Fruit fly (Drosophila melanogaster) whole organism, pupa: ENCODE data around the gene mRpS31.

ENCODE experiments used
- CG10348 ChIP-seq: fragments of 200-800 bp; sonication (Bioruptor generic); IDR thresholded peaks from 2 replicates; pipeline ENCODE4 v1.3.6; 2022; ENCODE audit warnings: missing biosample characterization, missing genetic modification characterization
- CG12605 ChIP-seq: fragments of 200-800 bp; sonication (Bioruptor generic); IDR thresholded peaks from 2 replicates; pipeline ENCODE4 v1.3.6; 2022; ENCODE audit warnings: missing biosample characterization, missing genetic modification characterization
- CG13204 ChIP-seq: fragments of 200-800 bp; sonication (Bioruptor generic); optimal IDR thresholded peaks from 2 replicates; lab custom pipeline; 2018; ENCODE audit warnings: missing biosample characterization, mild to moderate bottlenecking, missing genetic modification characterization, moderate library complexity
- CG14655 ChIP-seq: fragments of 200-800 bp; sonication (Bioruptor generic); optimal IDR thresholded peaks from 3 replicates; lab custom pipeline; 2017; ENCODE audit warnings: mild to moderate bottlenecking, missing biosample characterization, missing genetic modification reagents, missing genetic modification characterization
- CG15710 ChIP-seq: fragments of 200-800 bp; sonication (Bioruptor generic); optimal IDR thresholded peaks from 2 replicates; lab custom pipeline; 2018; ENCODE audit warnings: missing biosample characterization, mild to moderate bottlenecking, missing genetic modification characterization, moderate library complexity
- CG17806 ChIP-seq: fragments of 200-800 bp; sonication (Bioruptor generic); optimal IDR thresholded peaks from 2 replicates; lab custom pipeline; 2018; ENCODE audit warnings: missing biosample characterization, mild to moderate bottlenecking, missing genetic modification characterization, moderate library complexity
- CG32121 ChIP-seq: fragments of 200-800 bp; sonication (Bioruptor generic); IDR thresholded peaks from 2 replicates; pipeline ENCODE4 v1.3.6; 2022; ENCODE audit warnings: missing biosample characterization, missing genetic modification characterization
- CG34367 ChIP-seq: fragments of 200-800 bp; sonication (Bioruptor generic); optimal IDR thresholded peaks from 2 replicates; lab custom pipeline; 2018; ENCODE audit warnings: missing biosample characterization, mild to moderate bottlenecking, missing genetic modification characterization
- CG4496 ChIP-seq: fragments of 200-800 bp; sonication (Bioruptor generic); IDR thresholded peaks from 3 replicates; pipeline ENCODE4 v1.3.6; 2022; ENCODE audit warnings: missing biosample characterization, missing genetic modification characterization
- CG8159 ChIP-seq: fragments of 200-800 bp; sonication (Bioruptor generic); optimal IDR thresholded peaks from 3 replicates; lab custom pipeline; 2018; ENCODE audit warnings: missing biosample characterization, mild to moderate bottlenecking, missing genetic modification characterization, moderate library complexity
- CG8301 ChIP-seq: fragments of 200-800 bp; sonication (Bioruptor generic); optimal IDR thresholded peaks from 2 replicates; lab custom pipeline; 2018; ENCODE audit warnings: missing biosample characterization, mild to moderate bottlenecking, missing genetic modification characterization
- CG9948 ChIP-seq: fragments of 200-800 bp; sonication (Bioruptor generic); optimal IDR thresholded peaks from 2 replicates; lab custom pipeline; 2018; ENCODE audit warnings: missing biosample characterization, mild to moderate bottlenecking, missing genetic modification characterization, moderate library complexity
- D1 ChIP-seq: fragments of 200-800 bp; sonication (Bioruptor generic); optimal IDR thresholded peaks from 2 replicates; lab custom pipeline; 2018; ENCODE audit warnings: missing biosample characterization, mild to moderate bottlenecking, missing genetic modification characterization, moderate library complexity
- EcR ChIP-seq: fragments of 200-800 bp; sonication (Bioruptor generic); optimal IDR thresholded peaks from 3 replicates; lab custom pipeline; 2019; ENCODE audit warnings: missing biosample characterization, missing genetic modification characterization, mild to moderate bottlenecking, moderate library complexity, missing genetic modification reagents
- Ets98B ChIP-seq: fragments of 200-800 bp; sonication (Bioruptor generic); IDR thresholded peaks from 2 replicates; pipeline ENCODE4 v1.3.6; 2022; ENCODE audit warnings: missing biosample characterization, missing genetic modification characterization
- Pif1A ChIP-seq: fragments of 200-800 bp; sonication (Bioruptor generic); optimal IDR thresholded peaks from 3 replicates; lab custom pipeline; 2016; ENCODE audit warnings: missing biosample characterization, missing genetic modification characterization
- Pif1B ChIP-seq: fragments of 200-800 bp; sonication (Bioruptor generic); optimal IDR thresholded peaks from 3 replicates; lab custom pipeline; 2016; ENCODE audit warnings: missing biosample characterization, missing genetic modification characterization
- Snoo ChIP-seq: fragments of 200-800 bp; sonication (Bioruptor generic); optimal IDR thresholded peaks from 3 replicates; lab custom pipeline; 2017; ENCODE audit warnings: missing biosample characterization, mild to moderate bottlenecking, missing genetic modification characterization, inconsistent platforms
- fd96Ca ChIP-seq: fragments of 200-800 bp; sonication (Bioruptor generic); IDR thresholded peaks from 3 replicates; pipeline ENCODE4 v1.3.6; 2022; ENCODE audit warnings: missing biosample characterization, missing genetic modification characterization
- gl ChIP-seq: fragments of 200-800 bp; sonication (Bioruptor generic); optimal IDR thresholded peaks from 2 replicates; lab custom pipeline; 2018; ENCODE audit warnings: missing biosample characterization, mild to moderate bottlenecking, missing genetic modification characterization
- rn ChIP-seq: fragments of 200-800 bp; sonication (Bioruptor generic); IDR thresholded peaks from 2 replicates; pipeline ENCODE4 v1.3.6; 2022; ENCODE audit warnings: missing biosample characterization, missing genetic modification characterization

The mRpS31 gene

dm6 chr3L:16015765-16016760 lies 11.1 kb downstream of the mRpS31 start:
- TF ChIP-seq CG9948 (tag; lab: Kevin White, UChicago) (peak; percentile 80), CG17806 (tag; lab: Kevin White, UChicago) (peak; percentile 71), CG8301 (tag; lab: Kevin White, UChicago) (peak; percentile 50), CG15710 (tag; lab: Kevin White, UChicago) (peak; percentile 64), CG10348 (GFP tag; lab: Robert Waterston, UW) (no peak), rn (GFP tag; lab: Robert Waterston, UW) (no peak), Pif1A (GFP tag; lab: Kevin White, UChicago) (peak; percentile 3), CG4496 (no peak), Ets98B (GFP tag; lab: Robert Waterston, UW) (no peak), gl (tag; lab: Kevin White, UChicago) (no peak), CG13204 (GFP tag; lab: Kevin White, UChicago) (no peak), CG34367 (tag; lab: Kevin White, UChicago) (peak; percentile 33), CG12605 (GFP tag; lab: Robert Waterston, UW) (no peak), Snoo (peak; percentile 55), EcR (GFP tag; lab: Kevin White, UChicago) (no peak), CG32121 (GFP tag; lab: Robert Waterston, UW) (no peak), CG14655 (GFP tag; lab: Kevin White, UChicago) (peak; percentile 68), D1 (peak; percentile 74), fd96Ca (GFP tag; lab: Robert Waterston, UW) (no peak), Pif1B (GFP tag; lab: Kevin White, UChicago) (peak; percentile 35), CG8159 (peak; percentile 86)

dm6 chr3L:16016911-16017310 lies 11.9 kb downstream of the mRpS31 start:
- TF ChIP-seq Snoo, result no peak
- TF ChIP-seq CG34367 (tag; lab: Kevin White, UChicago), result no peak
- TF ChIP-seq CG14655 (GFP tag; lab: Kevin White, UChicago), result peak; percentile 32
- TF ChIP-seq CG8159, result peak; percentile 46
- no peak for TF ChIP-seq Ets98B (GFP tag; lab: Robert Waterston, UW)
- peak; percentile 21 for TF ChIP-seq CG9948 (tag; lab: Kevin White, UChicago)
- TF ChIP-seq CG13204 (GFP tag; lab: Kevin White, UChicago), result no peak

dm6 chr3L:16017528-16018250 lies 12.7 kb downstream of the mRpS31 start:
- TF ChIP-seq CG8301 (tag; lab: Kevin White, UChicago), result no peak
- TF ChIP-seq CG32121 (GFP tag; lab: Robert Waterston, UW), result no peak
- no peak for TF ChIP-seq CG8159

DNA sequence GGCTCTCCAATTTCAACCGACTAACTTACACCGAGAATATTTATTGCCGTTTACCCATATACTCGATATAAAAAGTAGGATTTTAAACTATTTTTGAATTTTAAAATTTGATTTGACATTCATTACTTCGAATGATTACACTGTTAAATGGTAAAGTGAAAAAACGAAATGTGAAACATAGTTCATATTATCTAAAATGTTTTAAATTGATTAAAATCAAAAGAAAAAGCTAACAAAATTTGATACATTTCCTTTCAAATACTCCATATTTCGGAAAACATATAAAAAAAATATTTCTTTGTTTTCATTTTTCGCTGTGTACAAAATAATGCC lies 13.2 kb downstream of the mRpS31 start:
- TF ChIP-seq CG8301 (tag; lab: Kevin White, UChicago) (peak; percentile 30), CG9948 (tag; lab: Kevin White, UChicago) (peak; percentile 8), Ets98B (GFP tag; lab: Robert Waterston, UW) (no peak), CG8159 (peak; percentile 42), CG14655 (GFP tag; lab: Kevin White, UChicago) (peak; percentile 31), CG15710 (tag; lab: Kevin White, UChicago) (no peak)
- TF ChIP-seq, all 21 proteins: peak for 4

- no peak for TF ChIP-seq CG12605 (GFP tag; lab: Robert Waterston, UW)
- no peak for TF ChIP-seq CG8301 (tag; lab: Kevin White, UChicago)
- no peak for TF ChIP-seq D1
- TF ChIP-seq CG13204 (GFP tag; lab: Kevin White, UChicago), result peak; percentile 37
- TF ChIP-seq CG4496, result 0 out of 3 replicates have a peak, but pooled peaks have one; percentile 21
- TF ChIP-seq, all 21 proteins: peak for 2
Measured at dm6 chr3L:16018721-16019120, 13.7 kb downstream of the mRpS31 start.

DNA sequence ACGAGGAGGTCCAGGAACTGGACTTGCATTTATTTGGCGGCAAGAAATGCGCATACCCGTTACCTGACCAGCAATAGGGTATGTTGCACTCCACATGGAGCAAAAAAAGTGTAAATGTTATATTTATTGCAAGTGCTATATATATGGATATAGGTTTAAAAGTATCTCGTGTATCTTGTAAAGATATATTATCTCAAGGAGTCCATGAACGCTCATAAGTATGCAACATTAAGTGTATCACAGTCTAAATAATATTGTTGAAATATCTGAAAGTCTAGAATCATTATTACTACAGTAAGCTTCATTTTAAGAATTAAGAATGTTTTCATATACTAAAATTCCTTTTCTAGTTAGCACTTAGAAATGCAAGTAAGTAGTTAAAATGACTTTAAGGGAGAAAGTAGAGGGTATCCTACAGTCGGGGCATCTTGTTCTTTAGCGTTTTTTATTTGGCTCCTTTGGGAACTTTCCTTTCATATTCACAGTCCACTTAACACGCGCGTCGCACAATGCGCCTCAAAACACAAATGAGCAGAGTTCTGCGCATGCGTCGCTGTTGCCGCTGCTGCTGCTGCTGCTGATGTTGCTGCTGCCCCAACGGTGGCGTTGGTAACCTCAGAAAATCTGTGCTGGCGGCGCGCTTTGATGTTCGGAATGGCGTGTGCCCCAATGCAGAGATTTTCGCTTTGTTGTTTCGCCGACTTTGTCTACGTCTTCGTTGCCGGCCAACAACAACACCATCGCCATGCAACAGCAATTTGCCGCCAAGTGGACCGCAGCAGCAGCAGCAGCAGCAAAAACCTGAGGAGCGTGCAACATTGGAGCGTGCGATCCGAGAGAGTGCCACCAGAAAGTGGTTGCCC lies 14.4 kb downstream of the mRpS31 start:
- TF ChIP-seq rn (GFP tag; lab: Robert Waterston, UW), result no peak
- TF ChIP-seq CG13204 (GFP tag; lab: Kevin White, UChicago), result no peak
- peak; percentile 45 for TF ChIP-seq CG9948 (tag; lab: Kevin White, UChicago)
- TF ChIP-seq CG17806 (tag; lab: Kevin White, UChicago), result peak; percentile 6
- no peak for TF ChIP-seq CG10348 (GFP tag; lab: Robert Waterston, UW)
- TF ChIP-seq Snoo, result peak; percentile 15
- peak; percentile 59 for TF ChIP-seq CG8301 (tag; lab: Kevin White, UChicago)
- TF ChIP-seq CG14655 (GFP tag; lab: Kevin White, UChicago), result peak; percentile 75
- TF ChIP-seq CG8159, result peak; percentile 33
